Worm (Caenorhabditis elegans): ENCODE results near the gene dpf-7.

DNA sequence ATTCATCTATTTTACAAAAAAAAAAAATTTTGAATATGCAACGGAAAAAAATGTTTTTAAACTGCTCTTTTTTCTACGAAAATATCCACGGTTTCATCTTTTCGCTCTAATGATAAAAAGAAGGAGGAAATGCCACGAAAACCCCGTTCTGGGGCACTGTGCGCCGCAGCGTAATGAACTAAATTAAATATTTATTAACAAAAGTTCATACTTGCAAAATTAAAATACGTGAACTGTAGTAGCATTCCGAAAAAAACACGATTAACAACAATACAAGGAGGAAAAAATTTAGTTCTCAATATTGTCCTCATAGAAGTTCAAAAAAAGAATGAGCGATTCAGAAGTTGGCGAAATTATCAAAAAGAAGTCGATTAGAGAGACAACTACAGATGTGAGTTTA is 12.9 kb downstream of the dpf-7 start, which contains the start of gene R11E3.1:
- no peak for TF ChIP-seq sea-1 (GFP tag; conservative IDR thresholded peaks at IDR 0.05)
- no peak for TF ChIP-seq hnd-1 (tag; optimal IDR thresholded peaks at IDR 0.05)
